Fruit fly (Drosophila melanogaster) whole organism, pupa: ENCODE measurements around the gene BHD.

Experiments used
- CG12605 ChIP-seq: fragments of 200-800 bp; sonication (Bioruptor generic); IDR thresholded peaks from 2 replicates; pipeline ENCODE4 v1.3.6; 2022; ENCODE audit warnings: missing biosample characterization, missing genetic modification characterization
- CG13204 ChIP-seq: fragments of 200-800 bp; sonication (Bioruptor generic); optimal IDR thresholded peaks from 2 replicates; lab custom pipeline; 2018; ENCODE audit warnings: missing biosample characterization, mild to moderate bottlenecking, missing genetic modification characterization, moderate library complexity
- CG17806 ChIP-seq: fragments of 200-800 bp; sonication (Bioruptor generic); optimal IDR thresholded peaks from 2 replicates; lab custom pipeline; 2018; ENCODE audit warnings: missing biosample characterization, mild to moderate bottlenecking, missing genetic modification characterization, moderate library complexity
- CG4496 ChIP-seq: fragments of 200-800 bp; sonication (Bioruptor generic); IDR thresholded peaks from 3 replicates; pipeline ENCODE4 v1.3.6; 2022; ENCODE audit warnings: missing biosample characterization, missing genetic modification characterization
- CG8159 ChIP-seq: fragments of 200-800 bp; sonication (Bioruptor generic); optimal IDR thresholded peaks from 3 replicates; lab custom pipeline; 2018; ENCODE audit warnings: missing biosample characterization, mild to moderate bottlenecking, missing genetic modification characterization, moderate library complexity
- CG9948 ChIP-seq: fragments of 200-800 bp; sonication (Bioruptor generic); optimal IDR thresholded peaks from 2 replicates; lab custom pipeline; 2018; ENCODE audit warnings: missing biosample characterization, mild to moderate bottlenecking, missing genetic modification characterization, moderate library complexity
- D1 ChIP-seq: fragments of 200-800 bp; sonication (Bioruptor generic); optimal IDR thresholded peaks from 2 replicates; lab custom pipeline; 2018; ENCODE audit warnings: missing biosample characterization, mild to moderate bottlenecking, missing genetic modification characterization, moderate library complexity
- Pif1B ChIP-seq: fragments of 200-800 bp; sonication (Bioruptor generic); optimal IDR thresholded peaks from 3 replicates; lab custom pipeline; 2016; ENCODE audit warnings: missing biosample characterization, missing genetic modification characterization
- fd96Ca ChIP-seq: fragments of 200-800 bp; sonication (Bioruptor generic); IDR thresholded peaks from 3 replicates; pipeline ENCODE4 v1.3.6; 2022; ENCODE audit warnings: missing biosample characterization, missing genetic modification characterization
- gl ChIP-seq: fragments of 200-800 bp; sonication (Bioruptor generic); optimal IDR thresholded peaks from 2 replicates; lab custom pipeline; 2018; ENCODE audit warnings: missing biosample characterization, mild to moderate bottlenecking, missing genetic modification characterization

DNA sequence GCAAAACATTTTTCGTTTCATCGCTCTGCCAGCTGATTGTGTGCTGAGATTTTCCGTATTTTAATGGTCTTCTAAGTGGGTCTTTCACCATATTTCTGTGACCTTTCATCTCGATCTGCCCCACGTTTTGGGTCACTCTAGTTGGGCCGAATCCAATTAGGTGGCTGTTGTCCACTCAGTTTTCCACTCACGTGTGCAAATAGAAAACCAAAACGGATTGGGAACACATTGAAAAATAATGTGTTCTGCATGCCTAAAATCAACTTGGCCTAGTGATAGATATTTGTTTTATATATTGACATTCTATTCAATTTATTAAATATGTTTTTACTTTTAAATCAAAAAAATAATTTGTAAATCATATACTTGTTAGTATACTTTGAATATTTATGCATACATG lies 4.1 kb upstream of the BHD start, which contains the start of gene CG14826:
- no peak for TF ChIP-seq fd96Ca (GFP tag; lab: Robert Waterston, UW)
- no peak for TF ChIP-seq CG12605
- no peak for TF ChIP-seq CG13204 (GFP tag; lab: Kevin White, UChicago)
- TF ChIP-seq CG8159 = no peak
- TF ChIP-seq D1 (tag; lab: Kevin White, UChicago) = no peak
- no peak for TF ChIP-seq CG17806 (tag; lab: Kevin White, UChicago)
- no peak for TF ChIP-seq CG9948 (tag; lab: Kevin White, UChicago)
- no peak for TF ChIP-seq gl (tag; lab: Kevin White, UChicago)
- no peak for TF ChIP-seq CG4496 (GFP tag; lab: Robert Waterston, UW)
- TF ChIP-seq Pif1B = no peak
